Worm (Caenorhabditis elegans) whole organism, L4 larva: ENCODE results near the gene dmd-3.

Source experiments
- D1046.2 ChIP-seq: fragments of 200-800 bp; sonication (Bioruptor generic); IDR thresholded peaks from 2 replicates; pipeline ENCODE4 v1.3.6; 2022; ENCODE audit warnings: missing genetic modification characterization, missing compliant biosample characterization
- F37D6.2 ChIP-seq: sonication (generic microtip); optimal IDR thresholded peaks from 2 replicates; lab custom pipeline; 2016; ENCODE audit warnings: mild to moderate bottlenecking, missing genetic modification characterization, missing compliant biosample characterization
- Y48G9A.11 ChIP-seq: fragments of 200-800 bp; sonication (Bioruptor generic); IDR thresholded peaks from 2 replicates; pipeline ENCODE4 v1.3.6; 2022; ENCODE audit warnings: missing genetic modification reagents, missing genetic modification characterization, missing compliant biosample characterization
- aly-2 ChIP-seq: sonication (generic microtip); optimal IDR thresholded peaks from 2 replicates; lab custom pipeline; 2018; ENCODE audit warnings: missing biosample characterization, missing genetic modification characterization
- arid-1 ChIP-seq: fragments of 200-800 bp; sonication (Bioruptor generic); conservative IDR thresholded peaks from 2 replicates; pipeline ENCODE4 v1.3.6; 2022; ENCODE audit warnings: missing genetic modification reagents, missing genetic modification characterization, missing compliant biosample characterization
- ceh-20 ChIP-seq: fragments of 200-800 bp; sonication (Bioruptor generic); IDR thresholded peaks from 2 replicates; pipeline ENCODE4 v1.3.6; 2022; ENCODE audit warnings: missing genetic modification reagents, missing genetic modification characterization, missing compliant biosample characterization
- ceh-28 ChIP-seq: fragments of 150-350 bp; optimal IDR thresholded peaks from 2 replicates; lab custom pipeline; 2014; ENCODE audit warnings: missing biosample characterization, missing genetic modification reagents, missing genetic modification characterization
- ceh-44 ChIP-seq: fragments of 200-800 bp; sonication (Bioruptor generic); IDR thresholded peaks from 2 replicates; pipeline ENCODE4 v1.3.6; 2022; ENCODE audit warnings: missing genetic modification reagents, missing genetic modification characterization, missing compliant biosample characterization
- ceh-62 ChIP-seq: sonication (generic microtip); optimal IDR thresholded peaks from 2 replicates; lab custom pipeline; 2017; ENCODE audit warnings: missing biosample characterization, missing genetic modification characterization
- daf-8 ChIP-seq: fragments of 200-800 bp; sonication (Bioruptor generic); IDR thresholded peaks from 2 replicates; pipeline ENCODE4 v1.3.6; 2022; ENCODE audit warnings: missing genetic modification characterization, missing compliant biosample characterization
- dpl-1 ChIP-seq: fragments of 150-350 bp; optimal IDR thresholded peaks from 2 replicates; lab custom pipeline; 2014; ENCODE audit warnings: missing biosample characterization, missing genetic modification reagents, missing genetic modification characterization
- dve-1 ChIP-seq: sonication (generic microtip); optimal IDR thresholded peaks from 2 replicates; lab custom pipeline; 2017; ENCODE audit warnings: antibody characterized with exemption, mild to moderate bottlenecking, missing genetic modification characterization, missing compliant biosample characterization; ENCODE audit not compliant: insufficient read depth
- fkh-10 ChIP-seq: fragments of 150-350 bp; optimal IDR thresholded peaks from 2 replicates; lab custom pipeline; 2014; ENCODE audit warnings: missing biosample characterization, missing genetic modification reagents, missing genetic modification characterization
- hlh-11 ChIP-seq: fragments of 200-800 bp; sonication (Bioruptor generic); optimal IDR thresholded peaks from 2 replicates; lab custom pipeline; 2018; ENCODE audit warnings: mild to moderate bottlenecking, missing genetic modification characterization, missing compliant biosample characterization
- hlh-30 ChIP-seq: sonication (generic microtip); optimal IDR thresholded peaks from 2 replicates; lab custom pipeline; 2017; ENCODE audit warnings: antibody characterized with exemption, mild to moderate bottlenecking, missing genetic modification characterization, missing compliant biosample characterization; ENCODE audit not compliant: insufficient read depth
- lim-7 ChIP-seq: fragments of 200-800 bp; sonication (Bioruptor generic); IDR thresholded peaks from 2 replicates; pipeline ENCODE4 v1.3.6; 2022; ENCODE audit warnings: missing genetic modification characterization, missing compliant biosample characterization
- lin-1 ChIP-seq: fragments of 200-800 bp; sonication (Bioruptor generic); IDR thresholded peaks from 2 replicates; pipeline ENCODE4 v1.3.6; 2022; ENCODE audit warnings: missing genetic modification reagents, missing genetic modification characterization, missing compliant biosample characterization
- lin-38 ChIP-seq: fragments of 200-800 bp; sonication (Bioruptor generic); IDR thresholded peaks from 2 replicates; pipeline ENCODE4 v1.3.6; 2022; ENCODE audit warnings: missing genetic modification reagents, missing genetic modification characterization, missing compliant biosample characterization
- lin-39 ChIP-seq: fragments of 150-350 bp; optimal IDR thresholded peaks from 2 replicates; lab custom pipeline; 2014; ENCODE audit warnings: missing biosample characterization, missing genetic modification reagents, missing genetic modification characterization
- lsy-2 ChIP-seq, 2 experiments: fragments of 150-350 bp in 1 of 2; sonication (generic microtip) in 1 of 2; optimal IDR thresholded peaks; 2 replicates each; lab custom pipeline; 2014 to 2017; ENCODE audit warnings: missing biosample characterization in 2 of 2, missing genetic modification characterization in 2 of 2
- madf-5 ChIP-seq, 2 experiments: fragments of 200-800 bp; sonication (Bioruptor generic); IDR thresholded peaks; 2 replicates each; pipeline ENCODE4 v1.3.6; 2022; ENCODE audit warnings: missing compliant biosample characterization in 2 of 2, missing genetic modification characterization in 2 of 2
- mxl-2 ChIP-seq: fragments of 200-800 bp; sonication (Bioruptor generic); conservative IDR thresholded peaks from 2 replicates; pipeline ENCODE4 v1.3.6; 2022; ENCODE audit warnings: missing genetic modification reagents, missing genetic modification characterization, missing compliant biosample characterization
- nhr-10 ChIP-seq: fragments of 150-350 bp; optimal IDR thresholded peaks from 2 replicates; lab custom pipeline; 2014; ENCODE audit warnings: missing biosample characterization, missing genetic modification characterization
- nhr-102 ChIP-seq: sonication (generic microtip); optimal IDR thresholded peaks from 2 replicates; lab custom pipeline; 2016; ENCODE audit warnings: mild to moderate bottlenecking, missing genetic modification characterization, moderate library complexity, missing compliant biosample characterization
- nhr-25 ChIP-seq: sonication (generic microtip); optimal IDR thresholded peaks from 2 replicates; lab custom pipeline; 2017; ENCODE audit warnings: missing genetic modification characterization, mild to moderate bottlenecking, missing compliant biosample characterization, antibody characterized with exemption, moderate library complexity, borderline replicate concordance; ENCODE audit not compliant: insufficient read depth
- nhr-28 ChIP-seq: fragments of 150-350 bp; optimal IDR thresholded peaks from 2 replicates; lab custom pipeline; 2014; ENCODE audit warnings: missing biosample characterization, missing genetic modification characterization
- nhr-48 ChIP-seq: sonication (generic microtip); optimal IDR thresholded peaks from 2 replicates; lab custom pipeline; 2016; ENCODE audit warnings: mild to moderate bottlenecking, missing genetic modification characterization, missing compliant biosample characterization
- set-16 ChIP-seq: fragments of 200-800 bp; sonication (Bioruptor generic); IDR thresholded peaks from 2 replicates; pipeline ENCODE4 v1.3.6; 2022; ENCODE audit warnings: missing genetic modification reagents, missing genetic modification characterization, missing compliant biosample characterization
- snpc-1.2 ChIP-seq: fragments of 200-800 bp; sonication (Bioruptor generic); IDR thresholded peaks from 2 replicates; pipeline ENCODE4 v1.3.6; 2022; ENCODE audit warnings: missing genetic modification reagents, missing genetic modification characterization, missing compliant biosample characterization
- snpc-4 ChIP-seq: fragments of 150-350 bp; optimal IDR thresholded peaks from 2 replicates; lab custom pipeline; 2014; ENCODE audit warnings: missing biosample characterization, missing genetic modification characterization
- tra-1 ChIP-seq: fragments of 200-800 bp; sonication (Bioruptor generic); IDR thresholded peaks from 2 replicates; pipeline ENCODE4 v1.3.6; 2022; ENCODE audit warnings: missing genetic modification reagents, missing genetic modification characterization, missing compliant biosample characterization
- unc-39 ChIP-seq: sonication (generic microtip); optimal IDR thresholded peaks from 2 replicates; lab custom pipeline; 2017; ENCODE audit warnings: missing biosample characterization, missing genetic modification characterization
- unc-62 ChIP-seq, 3 experiments: fragments of 150-350 bp in 1 of 3; sonication (generic microtip); optimal IDR thresholded peaks in 2 of 3; peaks in 1 of 3; 1 replicate in 1 of 3; 2 replicates in 2 of 3; lab custom pipeline; 2014 to 2017; ENCODE audit warnings: missing biosample characterization in 3 of 3, missing genetic modification characterization in 3 of 3, missing genetic modification reagents in 3 of 3, missing genotype in 1 of 3
- zfp-2 ChIP-seq: sonication (generic microtip); optimal IDR thresholded peaks from 2 replicates; lab custom pipeline; 2016; ENCODE audit warnings: mild to moderate bottlenecking, missing genetic modification characterization, missing compliant biosample characterization
- zip-2 ChIP-seq: fragments of 150-350 bp; optimal IDR thresholded peaks from 2 replicates; lab custom pipeline; 2014; ENCODE audit warnings: missing biosample characterization, missing genetic modification characterization

The dmd-3 gene

ce11 chrV:19636194-19636584 is 18.9 kb downstream of the dmd-3 start (continued):
- no peak for TF ChIP-seq hlh-11 (tag; lab: Kevin White, UChicago)
- no peak for TF ChIP-seq ceh-28 (tag; lab: Kevin White, UChicago)
- TF ChIP-seq hlh-30, result no peak

- 0 out of 2 replicates have a peak, but pooled peaks have one; percentile 10 for TF ChIP-seq ceh-44 (GFP tag; lab: Robert Waterston, UW)
- TF ChIP-seq ceh-28 (tag; lab: Kevin White, UChicago), result peak; percentile 95
- TF ChIP-seq, all 104 proteins: peak for 2; not testable (repeated sequence) for 102
Measured at ce11 chrV:19635525-19636193, 19.4 kb downstream of the dmd-3 start.

- no peak for TF ChIP-seq lin-39 (tag; lab: Kevin White, UChicago)
- TF ChIP-seq fkh-10 (GFP tag; lab: Kevin White, UChicago), result no peak
- TF ChIP-seq unc-62 (GFP tag; optimal IDR thresholded peaks at IDR 0.05 in 1 of 2; lab: Kevin White, UChicago), result peak in 1 of 2 experiments; percentile 48
- no peak for TF ChIP-seq unc-62 (tag; optimal IDR thresholded peaks at IDR 0.05; lab: Kevin White, UChicago)
- no peak for TF ChIP-seq daf-8 (GFP tag; lab: Robert Waterston, UW)
Measured at ce11 chrV:19634197-19634596, 20.9 kb downstream of the dmd-3 start.

- TF ChIP-seq ceh-28 (tag; lab: Kevin White, UChicago) (peak; percentile 92), lim-7 (GFP tag; lab: Robert Waterston, UW) (no peak), unc-39 (tag; lab: Kevin White, UChicago) (no peak), ceh-62 (no peak), arid-1 (GFP tag; lab: Robert Waterston, UW) (no peak), nhr-48 (tag; lab: Kevin White, UChicago) (no peak), nhr-10 (tag; lab: Kevin White, UChicago) (no peak)
Measured at ce11 chrV:19632948-19633347, 22.1 kb downstream of the dmd-3 start.

- TF ChIP-seq lsy-2 (tag; optimal IDR thresholded peaks at IDR 0.05; lab: Kevin White, UChicago) (no peak), dve-1 (tag; lab: Kevin White, UChicago) (no peak), zfp-2 (tag; lab: Kevin White, UChicago) (no peak), dpl-1 (GFP tag; lab: Kevin White, UChicago) (no peak), lin-38 (no peak), madf-5 (GFP tag; IDR thresholded peaks at IDR 0.05; lab: Robert Waterston, UW) (no peak), snpc-1.2 (GFP tag; lab: Robert Waterston, UW) (no peak), nhr-102 (tag; lab: Kevin White, UChicago) (no peak)
Measured at ce11 chrV:19632546-19632945, 22.5 kb downstream of the dmd-3 start, which contains the start of gene Y43F8C.5. TSS of gene Y43F8C.5 (minus strand) at chrV:19632646.

ce11 chrV:19630569-19630968 is 24.5 kb downstream of the dmd-3 start:
- TF ChIP-seq mxl-2 (no peak), ceh-28 (tag; lab: Kevin White, UChicago) (peak; percentile 91)

- TF ChIP-seq ceh-28 (tag; lab: Kevin White, UChicago) (peak; percentile 98), set-16 (GFP tag; lab: Robert Waterston, UW) (no peak)
- TF ChIP-seq, all 104 proteins: peak for 1
Measured at ce11 chrV:19629973-19630372, 25.1 kb downstream of the dmd-3 start.

- TF ChIP-seq ceh-20 (no peak), unc-62 (GFP tag; optimal IDR thresholded peaks at IDR 0.05 in 1 of 2; lab: Kevin White, UChicago) (peak in 1 of 2 experiments; percentile 67), unc-62 (tag; optimal IDR thresholded peaks at IDR 0.05; lab: Kevin White, UChicago) (no peak), Y48G9A.11 (GFP tag; lab: Robert Waterston, UW) (no peak), ceh-62 (no peak), F37D6.2 (tag; lab: Kevin White, UChicago) (no peak), lin-1 (GFP tag; lab: Robert Waterston, UW) (no peak), D1046.2 (GFP tag; lab: Robert Waterston, UW) (no peak), aly-2 (tag; lab: Kevin White, UChicago) (no peak), fkh-10 (GFP tag; lab: Kevin White, UChicago) (no peak), nhr-25 (tag; lab: Kevin White, UChicago) (no peak), nhr-28 (no peak), madf-5 (GFP tag; IDR thresholded peaks at IDR 0.05; lab: Robert Waterston, UW) (0 out of 4 replicates have a peak, but pooled peaks of 1 of the 2 experiments have one; percentile 48), zip-2 (tag; lab: Kevin White, UChicago) (no peak), snpc-4 (tag; lab: Kevin White, UChicago) (no peak), tra-1 (GFP tag; lab: Robert Waterston, UW) (0 out of 2 replicates have a peak, but pooled peaks have one; percentile 5)
Measured at ce11 chrV:19629544-19629943, 25.5 kb downstream of the dmd-3 start.
